Fruit fly (Drosophila melanogaster): Measurements from ENCODE around the gene Eip63E.

Eip63E gene

DNA sequence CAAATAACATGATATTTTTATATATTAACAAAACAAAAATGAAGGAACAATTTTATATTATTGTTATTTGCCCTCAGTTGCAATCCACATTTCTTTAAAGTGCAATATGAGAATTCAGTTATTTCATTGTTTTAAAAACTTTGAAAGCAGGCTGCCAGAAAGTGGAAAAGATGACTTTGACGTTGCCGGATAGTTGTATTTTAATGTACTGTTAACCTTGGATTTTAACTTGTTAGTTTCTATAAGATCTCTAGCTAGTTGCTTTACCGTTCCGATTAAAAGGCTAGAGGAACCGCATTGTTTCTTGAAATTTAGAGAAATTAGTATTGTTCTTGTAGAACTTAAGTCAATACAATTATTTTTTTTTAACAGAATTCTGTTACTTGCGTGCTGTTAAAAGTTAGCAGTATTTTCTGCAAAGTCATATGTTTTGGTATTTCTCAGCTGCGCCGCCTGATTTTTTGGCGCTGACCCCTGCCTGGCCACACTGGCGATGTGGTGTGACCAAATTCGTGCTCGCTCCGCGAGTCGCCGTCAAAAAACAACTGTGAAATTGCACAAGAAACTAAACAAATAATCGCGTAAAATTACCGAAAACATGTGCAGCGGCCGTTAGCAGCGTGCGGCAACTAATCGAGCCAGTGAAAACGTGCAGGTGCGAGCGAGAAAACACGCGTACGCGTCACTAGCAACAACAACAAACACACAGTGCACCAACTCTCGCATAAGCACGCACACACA is at the start of gene Eip63E:
TSS of gene Eip63E (plus strand) at position 472 of the 741 bp plus-strand sequence.
- no peak for TF ChIP-seq Hr38 (GFP tag; optimal IDR thresholded peaks at IDR 0.05)
- TF ChIP-seq CG6163 (GFP tag; IDR thresholded peaks at IDR 0.05), result 0 out of 3 replicates have a peak, but pooled peaks have one; percentile 50
- peak; percentile 35 for TF ChIP-seq net (GFP tag; optimal IDR thresholded peaks at IDR 0.05)
- peak; percentile 26 for TF ChIP-seq CG9139 (GFP tag; optimal IDR thresholded peaks at IDR 0.05)
- TF ChIP-seq CG8119 (GFP tag; IDR thresholded peaks at IDR 0.05), result peak; percentile 51; the same call in 2 of the 3 replicates
- no peak for TF ChIP-seq CG8319 (GFP tag; optimal IDR thresholded peaks at IDR 0.05)
- TF ChIP-seq esn (GFP tag; optimal IDR thresholded peaks at IDR 0.05), result no peak
- TF ChIP-seq CG10669 (GFP tag; optimal IDR thresholded peaks at IDR 0.05), result peak; percentile 6
- no peak for TF ChIP-seq lz (GFP tag; optimal IDR thresholded peaks at IDR 0.05)
- TF ChIP-seq cyc (GFP tag; optimal IDR thresholded peaks at IDR 0.05), result no peak
- TF ChIP-seq CG3919 (GFP tag; optimal IDR thresholded peaks at IDR 0.05), result peak; percentile 45
- TF ChIP-seq Hr39 (GFP tag; optimal IDR thresholded peaks at IDR 0.05), result no peak
- TF ChIP-seq fkh (GFP tag; optimal IDR thresholded peaks at IDR 0.05), result peak; percentile 76
- peak; percentile 23 for TF ChIP-seq vri (GFP tag; optimal IDR thresholded peaks at IDR 0.05)
- TF ChIP-seq Sox15 (GFP tag; optimal IDR thresholded peaks at IDR 0.05), result no peak
- TF ChIP-seq CG3032 (tag; optimal IDR thresholded peaks at IDR 0.05), result peak; percentile 22
- TF ChIP-seq CG15336 (GFP tag; IDR thresholded peaks at IDR 0.05), result 0 out of 2 replicates have a peak, but pooled peaks have one; percentile 30
- TF ChIP-seq CG11762 (GFP tag; optimal IDR thresholded peaks at IDR 0.05; ENCODE audit: insufficient read depth), result no peak
- peak; percentile 13 for TF ChIP-seq Ets96B (tag; optimal IDR thresholded peaks at IDR 0.05)
- TF ChIP-seq dac (GFP tag; optimal IDR thresholded peaks at IDR 0.05), result no peak
- peak; percentile 19 for TF ChIP-seq Eip78C (GFP tag)
- TF ChIP-seq dsx (GFP tag; optimal IDR thresholded peaks at IDR 0.05; ENCODE audit: poor library complexity, severe bottlenecking), result peak; percentile 35
- TF ChIP-seq achi (GFP tag; optimal IDR thresholded peaks at IDR 0.05), result peak; percentile 1
- no peak for TF ChIP-seq fd59A (GFP tag; optimal IDR thresholded peaks at IDR 0.05)
- no peak for TF ChIP-seq CG11294 (GFP tag; IDR thresholded peaks at IDR 0.05)
- peak; percentile 18 for TF ChIP-seq CG16779 (tag; optimal IDR thresholded peaks at IDR 0.05)
- TF ChIP-seq CG7368 (GFP tag; optimal IDR thresholded peaks at IDR 0.05), result peak; percentile 12
- TF ChIP-seq fd85E (GFP tag; optimal IDR thresholded peaks at IDR 0.05), result no peak
- 0 out of 3 replicates have a peak, but pooled peaks have one; percentile 38 for TF ChIP-seq eg (GFP tag; IDR thresholded peaks at IDR 0.05)
- no peak for TF ChIP-seq Hr4 (GFP tag; optimal IDR thresholded peaks at IDR 0.05)
- TF ChIP-seq CG6854 (GFP tag; optimal IDR thresholded peaks at IDR 0.05), result peak; percentile 81
- TF ChIP-seq Met (GFP tag; optimal IDR thresholded peaks at IDR 0.05), result no peak
- no peak for TF ChIP-seq salr (GFP tag; optimal IDR thresholded peaks at IDR 0.05)
- peak; percentile 41 for TF ChIP-seq CG6276 (GFP tag; optimal IDR thresholded peaks at IDR 0.05)
- TF ChIP-seq pdm3 (GFP tag; optimal IDR thresholded peaks at IDR 0.05), result no peak
- no peak for TF ChIP-seq CG10631 (GFP tag; optimal IDR thresholded peaks at IDR 0.05)
- no peak for TF ChIP-seq Sox102F (GFP tag; optimal IDR thresholded peaks at IDR 0.05)
- peak; percentile 17 for TF ChIP-seq topi (GFP tag; optimal IDR thresholded peaks at IDR 0.05)
- TF ChIP-seq Sox14 (GFP tag; optimal IDR thresholded peaks at IDR 0.05), result peak; percentile 25
- peak; percentile 18 for TF ChIP-seq spab (GFP tag; optimal IDR thresholded peaks at IDR 0.05)
- TF ChIP-seq CG8632 (GFP tag; optimal IDR thresholded peaks at IDR 0.05), result no peak
- TF ChIP-seq CG1621 (tag; optimal IDR thresholded peaks at IDR 0.05), result no peak
- peak; percentile 69 for TF ChIP-seq CG6808 (GFP tag; optimal IDR thresholded peaks at IDR 0.05)
- no peak for TF ChIP-seq CG34406 (GFP tag; optimal IDR thresholded peaks at IDR 0.05)
- peak; percentile 53 to 57 for TF ChIP-seq ss (GFP tag; optimal IDR thresholded peaks at IDR 0.05)

Measured in whole organism, prepupa.